Worm (Caenorhabditis elegans) whole organism, midembryonic: ENCODE measurements around the gene acr-9.

Source experiments
- T22C8.4 ChIP-seq: fragments of 200-800 bp; sonication (Bioruptor generic); IDR thresholded peaks from 2 replicates; pipeline ENCODE4 v1.3.6; 2022; ENCODE audit warnings: missing genetic modification characterization, missing compliant biosample characterization
- flt-1 ChIP-seq: fragments of 200-800 bp; sonication (Bioruptor generic); IDR thresholded peaks from 2 replicates; pipeline ENCODE4 v1.3.6; 2022; ENCODE audit warnings: missing genetic modification characterization, missing compliant biosample characterization
- klf-2 ChIP-seq: fragments of 200-800 bp; sonication (Bioruptor generic); conservative IDR thresholded peaks from 2 replicates; pipeline ENCODE4 v1.3.6; 2022; ENCODE audit warnings: missing genetic modification reagents, missing genetic modification characterization, missing compliant biosample characterization
- med-1 ChIP-seq: sonication (generic microtip); optimal IDR thresholded peaks from 2 replicates; lab custom pipeline; 2017; ENCODE audit warnings: missing genetic modification characterization, mild to moderate bottlenecking, missing compliant biosample characterization, antibody characterized with exemption, missing genetic modification reagents; ENCODE audit not compliant: insufficient read depth
- ref-1 ChIP-seq: fragments of 200-800 bp; sonication (Bioruptor generic); conservative IDR thresholded peaks from 2 replicates; pipeline ENCODE4 v1.3.6; 2022; ENCODE audit warnings: missing genetic modification reagents, missing genetic modification characterization, missing compliant biosample characterization
- tab-1 ChIP-seq: fragments of 200-800 bp; sonication (Bioruptor generic); IDR thresholded peaks from 2 replicates; pipeline ENCODE4 v1.3.6; 2022; ENCODE audit warnings: missing genetic modification characterization, missing compliant biosample characterization
- ztf-29 ChIP-seq: fragments of 200-800 bp; sonication (Bioruptor generic); IDR thresholded peaks from 2 replicates; pipeline ENCODE4 v1.3.6; 2022; ENCODE audit warnings: missing genetic modification reagents, missing genetic modification characterization, missing compliant biosample characterization

DNA sequence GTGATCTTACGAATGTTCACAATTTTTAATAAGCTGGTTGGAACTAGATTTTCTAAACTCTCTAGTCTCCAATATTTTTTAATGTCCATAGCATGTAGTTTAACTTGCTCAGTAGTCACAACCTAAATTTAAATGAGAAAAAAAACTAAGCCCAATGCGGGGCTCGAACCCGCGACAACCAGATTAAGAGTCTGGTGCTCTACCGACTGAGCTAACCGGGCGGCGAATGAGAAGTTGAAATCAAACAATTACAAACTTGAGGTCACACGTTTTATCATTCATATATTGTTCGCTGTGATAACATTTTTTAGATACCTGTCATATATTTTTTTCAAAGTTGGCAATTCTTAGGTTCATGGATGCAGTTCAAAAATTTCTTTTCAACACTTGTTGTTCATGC lies 9.1 kb upstream of the acr-9 start:
- no peak for TF ChIP-seq tab-1 (GFP tag; lab: Robert Waterston, UW)
- no peak for TF ChIP-seq klf-2 (GFP tag; lab: Robert Waterston, UW)
- no peak for TF ChIP-seq ztf-29 (GFP tag; lab: Robert Waterston, UW)
- no peak for TF ChIP-seq T22C8.4
- TF ChIP-seq flt-1 (GFP tag; lab: Robert Waterston, UW), result no peak
- TF ChIP-seq med-1 (GFP tag; lab: Kevin White, UChicago), result no peak
- TF ChIP-seq ref-1 (GFP tag; lab: Robert Waterston, UW), result no peak
